Fruit fly (Drosophila melanogaster) whole organism, prepupa: ENCODE measurements around the gene CG1927.

Experiments used
- CG11294 ChIP-seq: fragments of 200-800 bp; sonication (Bioruptor generic); IDR thresholded peaks from 2 replicates; pipeline ENCODE4 v1.3.6; 2022; ENCODE audit warnings: missing biosample characterization, missing genetic modification characterization
- CG11902 ChIP-seq: fragments of 200-800 bp; sonication (Bioruptor generic); optimal IDR thresholded peaks from 3 replicates; lab custom pipeline; 2016; ENCODE audit warnings: missing biosample characterization, missing genetic modification characterization
- CG15336 ChIP-seq: fragments of 200-800 bp; sonication (Bioruptor generic); IDR thresholded peaks from 2 replicates; pipeline ENCODE4 v1.3.6; 2022; ENCODE audit warnings: missing biosample characterization, missing genetic modification characterization
- CG16779 ChIP-seq: fragments of 200-800 bp; sonication (Bioruptor generic); optimal IDR thresholded peaks from 3 replicates; lab custom pipeline; 2017; ENCODE audit warnings: missing biosample characterization, mild to moderate bottlenecking, missing genetic modification characterization
- CG31627 ChIP-seq: fragments of 200-800 bp; sonication (Bioruptor generic); optimal IDR thresholded peaks from 3 replicates; lab custom pipeline; 2016; ENCODE audit warnings: missing biosample characterization, missing genetic modification characterization
- CG32006 ChIP-seq: fragments of 200-800 bp; sonication (Bioruptor generic); optimal IDR thresholded peaks from 3 replicates; lab custom pipeline; 2017; ENCODE audit warnings: missing biosample characterization, mild to moderate bottlenecking, missing genetic modification characterization
- CG34406 ChIP-seq: fragments of 200-800 bp; sonication (Bioruptor generic); optimal IDR thresholded peaks from 3 replicates; lab custom pipeline; 2016; ENCODE audit warnings: missing biosample characterization, missing genetic modification characterization
- CG3919 ChIP-seq: fragments of 200-800 bp; sonication (Bioruptor generic); optimal IDR thresholded peaks from 3 replicates; lab custom pipeline; 2016; ENCODE audit warnings: missing biosample characterization, missing genetic modification characterization
- CG4318 ChIP-seq: fragments of 200-800 bp; sonication (Bioruptor generic); optimal IDR thresholded peaks from 3 replicates; lab custom pipeline; 2017; ENCODE audit warnings: missing biosample characterization, mild to moderate bottlenecking, missing genetic modification characterization
- CG6163 ChIP-seq: fragments of 200-800 bp; sonication (Bioruptor generic); IDR thresholded peaks from 3 replicates; pipeline ENCODE4 v1.3.6; 2022; ENCODE audit warnings: missing biosample characterization, missing genetic modification characterization
- CG6276 ChIP-seq: fragments of 200-800 bp; sonication (Bioruptor generic); optimal IDR thresholded peaks from 2 replicates; lab custom pipeline; 2017; ENCODE audit warnings: missing biosample characterization, mild to moderate bottlenecking, missing genetic modification characterization
- CG6792 ChIP-seq: fragments of 200-800 bp; sonication (Bioruptor generic); optimal IDR thresholded peaks from 3 replicates; lab custom pipeline; 2016; ENCODE audit warnings: missing biosample characterization, missing genetic modification characterization
- CG6808 ChIP-seq: fragments of 200-800 bp; sonication (Bioruptor generic); optimal IDR thresholded peaks from 3 replicates; lab custom pipeline; 2017; ENCODE audit warnings: missing biosample characterization, missing genetic modification characterization, mild to moderate bottlenecking, moderate library complexity, missing genetic modification reagents
- CG6854 ChIP-seq: fragments of 200-800 bp; sonication (Bioruptor generic); optimal IDR thresholded peaks from 2 replicates; lab custom pipeline; 2017; ENCODE audit warnings: missing biosample characterization, mild to moderate bottlenecking, missing genetic modification characterization
- CG7368 ChIP-seq: fragments of 200-800 bp; sonication (Bioruptor generic); optimal IDR thresholded peaks from 3 replicates; lab custom pipeline; 2016; ENCODE audit warnings: missing biosample characterization, missing genetic modification characterization
- CG8119 ChIP-seq: fragments of 200-800 bp; sonication (Bioruptor generic); IDR thresholded peaks from 3 replicates; pipeline ENCODE4 v1.3.6; 2022; ENCODE audit warnings: missing biosample characterization, missing genetic modification characterization
- CG8319 ChIP-seq: fragments of 200-800 bp; sonication (Bioruptor generic); optimal IDR thresholded peaks from 3 replicates; lab custom pipeline; 2016; ENCODE audit warnings: missing biosample characterization, missing genetic modification characterization
- CG9139 ChIP-seq: fragments of 200-800 bp; sonication (Bioruptor generic); optimal IDR thresholded peaks from 3 replicates; lab custom pipeline; 2017; ENCODE audit warnings: missing biosample characterization, mild to moderate bottlenecking, missing genetic modification characterization
- Eip75B ChIP-seq: fragments of 200-800 bp; sonication (Bioruptor generic); optimal IDR thresholded peaks from 3 replicates; lab custom pipeline; 2016; ENCODE audit warnings: missing biosample characterization, missing genetic modification characterization
- Eip78C ChIP-seq: fragments of 200-800 bp; sonication (Bioruptor generic); peaks from one replicate; lab custom pipeline; 2016; ENCODE audit warnings: missing biosample characterization, missing genetic modification characterization
- Eip93F ChIP-seq: fragments of 200-800 bp; sonication (Bioruptor generic); optimal IDR thresholded peaks from 2 replicates; lab custom pipeline; 2016; ENCODE audit warnings: missing biosample characterization, mild to moderate bottlenecking, missing genetic modification characterization
- Ets21C ChIP-seq: fragments of 200-800 bp; sonication (Bioruptor generic); optimal IDR thresholded peaks from 3 replicates; lab custom pipeline; 2016; ENCODE audit warnings: missing biosample characterization, missing genetic modification characterization
- Ets96B ChIP-seq: fragments of 200-800 bp; optimal IDR thresholded peaks from 2 replicates; lab custom pipeline; 2019; ENCODE audit warnings: missing biosample characterization, mild to moderate bottlenecking, missing genetic modification characterization, moderate library complexity
- Hr38 ChIP-seq: sonication (Bioruptor generic); optimal IDR thresholded peaks from 2 replicates; lab custom pipeline; 2016; ENCODE audit warnings: missing biosample characterization, missing genetic modification characterization
- Hr4 ChIP-seq: fragments of 200-800 bp; sonication (Bioruptor generic); optimal IDR thresholded peaks from 3 replicates; lab custom pipeline; 2016; ENCODE audit warnings: missing biosample characterization, missing genetic modification characterization
- Met ChIP-seq: fragments of 200-800 bp; sonication (Bioruptor generic); optimal IDR thresholded peaks from 3 replicates; lab custom pipeline; 2016; ENCODE audit warnings: missing biosample characterization, missing genetic modification characterization
- OdsH ChIP-seq: fragments of 200-800 bp; sonication (Bioruptor generic); optimal IDR thresholded peaks from 3 replicates; lab custom pipeline; 2016; ENCODE audit warnings: missing biosample characterization, missing genetic modification characterization
- Smox ChIP-seq: fragments of 200-800 bp; sonication (Bioruptor generic); optimal IDR thresholded peaks from 3 replicates; lab custom pipeline; 2016; ENCODE audit warnings: missing biosample characterization, missing genetic modification characterization
- Sox102F ChIP-seq: fragments of 200-800 bp; sonication (Bioruptor generic); optimal IDR thresholded peaks from 2 replicates; lab custom pipeline; 2016; ENCODE audit warnings: missing biosample characterization, mild to moderate bottlenecking, missing genetic modification characterization
- Sox14 ChIP-seq: fragments of 200-800 bp; sonication (Bioruptor generic); optimal IDR thresholded peaks from 3 replicates; lab custom pipeline; 2016; ENCODE audit warnings: missing biosample characterization, missing genetic modification characterization
- Sox15 ChIP-seq: fragments of 200-800 bp; sonication (Bioruptor generic); optimal IDR thresholded peaks from 3 replicates; lab custom pipeline; 2016; ENCODE audit warnings: missing biosample characterization, missing genetic modification characterization
- acj6 ChIP-seq: fragments of 200-800 bp; sonication (Bioruptor generic); optimal IDR thresholded peaks from 3 replicates; lab custom pipeline; 2016; ENCODE audit warnings: missing biosample characterization, missing genetic modification characterization
- cyc ChIP-seq: fragments of 200-800 bp; sonication (Bioruptor generic); optimal IDR thresholded peaks from 3 replicates; lab custom pipeline; 2016; ENCODE audit warnings: missing biosample characterization, missing genetic modification characterization
- dac ChIP-seq: fragments of 200-800 bp; sonication (Bioruptor generic); optimal IDR thresholded peaks from 2 replicates; lab custom pipeline; 2017; ENCODE audit warnings: missing biosample characterization, mild to moderate bottlenecking, missing genetic modification characterization
- dsx ChIP-seq: fragments of 200-800 bp; optimal IDR thresholded peaks from 3 replicates; lab custom pipeline; 2019; ENCODE audit warnings: missing biosample characterization, mild to moderate bottlenecking, missing genetic modification characterization, moderate library complexity; ENCODE audit not compliant: poor library complexity, severe bottlenecking
- eg ChIP-seq: fragments of 200-800 bp; sonication (Bioruptor generic); IDR thresholded peaks from 3 replicates; pipeline ENCODE4 v1.3.6; 2022; ENCODE audit warnings: missing biosample characterization, missing genetic modification characterization
- esn ChIP-seq: fragments of 200-800 bp; sonication (Bioruptor generic); optimal IDR thresholded peaks from 2 replicates; lab custom pipeline; 2016; ENCODE audit warnings: missing biosample characterization, mild to moderate bottlenecking, missing genetic modification characterization, moderate library complexity
- fd59A ChIP-seq: fragments of 200-800 bp; sonication (Bioruptor generic); optimal IDR thresholded peaks from 2 replicates; lab custom pipeline; 2017; ENCODE audit warnings: missing biosample characterization, mild to moderate bottlenecking, missing genetic modification characterization, missing genetic modification reagents
- fkh ChIP-seq: fragments of 200-800 bp; sonication (Bioruptor generic); optimal IDR thresholded peaks from 3 replicates; lab custom pipeline; 2017; ENCODE audit warnings: missing biosample characterization, mild to moderate bottlenecking, missing genetic modification characterization, moderate library complexity
- lz ChIP-seq: fragments of 200-800 bp; sonication (Bioruptor generic); optimal IDR thresholded peaks from 3 replicates; lab custom pipeline; 2016; ENCODE audit warnings: missing biosample characterization, missing genetic modification characterization
- net ChIP-seq: fragments of 200-800 bp; sonication (Bioruptor generic); optimal IDR thresholded peaks from 3 replicates; lab custom pipeline; 2016; ENCODE audit warnings: missing biosample characterization, missing genetic modification characterization
- pdm3 ChIP-seq: fragments of 200-800 bp; sonication (Bioruptor generic); optimal IDR thresholded peaks from 3 replicates; lab custom pipeline; 2016; ENCODE audit warnings: missing biosample characterization, missing genetic modification characterization
- spab ChIP-seq: fragments of 200-800 bp; sonication (Bioruptor generic); optimal IDR thresholded peaks from 2 replicates; lab custom pipeline; 2017; ENCODE audit warnings: missing biosample characterization, mild to moderate bottlenecking, missing genetic modification characterization, missing genetic modification reagents
- svp ChIP-seq: fragments of 200-800 bp; sonication (Bioruptor generic); peaks from one replicate; lab custom pipeline; 2016; ENCODE audit warnings: missing biosample characterization, missing genetic modification characterization
- topi ChIP-seq: fragments of 200-800 bp; sonication (Bioruptor generic); optimal IDR thresholded peaks from 3 replicates; lab custom pipeline; 2016; ENCODE audit warnings: missing biosample characterization, missing genetic modification characterization
- vri ChIP-seq: fragments of 200-800 bp; sonication (Bioruptor generic); optimal IDR thresholded peaks from 3 replicates; lab custom pipeline; 2016; ENCODE audit warnings: missing biosample characterization, mild to moderate bottlenecking, missing genetic modification characterization

Gene CG1927

DNA sequence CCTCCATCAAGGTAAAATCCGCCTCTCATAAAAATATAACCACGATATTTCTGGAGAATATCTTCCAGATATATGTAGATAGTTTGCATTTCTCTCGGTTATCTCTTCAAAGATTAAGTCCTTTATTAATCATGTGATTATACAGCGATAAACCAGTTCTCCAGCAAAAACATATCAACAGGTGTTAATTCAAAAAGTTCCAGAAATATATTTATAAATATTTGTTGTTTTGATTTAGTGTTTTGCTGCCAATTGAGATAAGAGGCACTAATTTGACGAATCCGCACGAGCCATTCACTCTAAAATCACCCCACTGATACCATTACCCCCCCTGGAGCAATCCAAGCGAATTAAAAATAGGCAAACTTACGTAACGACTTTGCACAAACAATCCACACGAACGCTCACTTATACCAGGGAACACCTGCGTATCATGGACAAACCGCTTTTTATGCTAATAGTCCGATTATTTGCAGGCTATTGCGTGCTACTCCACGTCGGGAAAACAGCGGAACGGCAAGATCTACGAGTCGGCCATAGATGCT lies 5.2 kb downstream of the CG1927 start:
- peak; percentile 49 for TF ChIP-seq vri (GFP tag; lab: Kevin White, UChicago)
- TF ChIP-seq net (GFP tag; lab: Kevin White, UChicago): no peak

DNA sequence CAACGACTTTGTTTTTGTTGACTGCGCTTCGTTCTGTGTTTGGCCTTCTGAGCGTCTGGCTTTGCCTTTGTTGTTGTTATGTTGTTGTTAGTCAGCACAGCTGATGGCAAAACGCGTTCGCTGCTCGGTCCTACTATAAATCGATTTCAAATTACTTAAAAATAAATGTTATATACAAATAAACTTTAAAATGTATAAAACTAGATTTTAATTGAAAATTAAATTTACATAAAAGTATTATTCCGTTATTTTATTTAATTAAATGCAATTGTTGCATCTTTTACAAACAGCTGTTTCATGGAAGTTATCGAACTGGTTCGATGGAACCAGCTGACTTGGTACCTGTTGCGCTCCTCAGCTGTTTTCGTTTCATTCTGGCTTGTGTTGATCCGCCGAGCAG lies 5.8 kb downstream of the CG1927 start, which contains the start of gene mv:
mv (minus strand) TSS at position 80 of the 400 bp plus-strand sequence.
- TF ChIP-seq net (GFP tag; lab: Kevin White, UChicago) (no peak), Ets21C (no peak), CG31627 (GFP tag; lab: Kevin White, UChicago) (no peak), Eip75B (GFP tag; lab: Kevin White, UChicago) (no peak), fkh (GFP tag; lab: Kevin White, UChicago) (peak; percentile 8), CG11902 (no peak), CG3919 (GFP tag; lab: Kevin White, UChicago) (no peak), Sox102F (GFP tag; lab: Kevin White, UChicago) (no peak), Eip78C (peak; percentile 34), CG15336 (GFP tag; lab: Robert Waterston, UW) (no peak), CG16779 (tag; lab: Kevin White, UChicago) (no peak), Eip93F (peak; percentile 36), CG34406 (GFP tag; lab: Kevin White, UChicago) (no peak)

DNA sequence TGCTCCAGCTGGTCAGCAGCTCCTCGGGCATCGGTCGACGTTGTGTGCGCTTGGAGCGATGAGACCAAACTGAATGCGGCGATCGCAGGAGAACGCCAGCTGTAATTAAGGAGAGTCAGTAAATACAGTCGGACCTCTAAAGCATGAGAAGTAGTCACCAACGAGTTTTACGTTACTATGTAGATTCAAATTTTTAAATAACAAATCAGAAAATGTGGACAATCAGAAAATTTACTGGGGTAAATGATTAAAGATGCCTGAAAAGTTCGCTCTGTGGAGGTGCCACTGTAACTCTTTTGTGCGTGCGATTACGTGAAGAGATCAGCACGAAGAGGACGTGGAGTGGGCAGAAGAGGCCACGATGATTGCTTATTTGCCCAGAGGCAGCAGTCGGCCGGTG lies 6.9 kb downstream of the CG1927 start, which contains the start of gene SCOT:
SCOT (plus strand) TSS at position 180 of the 400 bp plus-strand sequence.
- TF ChIP-seq CG8319 (GFP tag; lab: Kevin White, UChicago) (peak; percentile 69), Ets96B (tag; lab: Kevin White, UChicago) (peak; percentile 93), CG9139 (GFP tag; lab: Kevin White, UChicago) (peak; percentile 77), lz (GFP tag; lab: Kevin White, UChicago) (peak; percentile 90), fkh (GFP tag; lab: Kevin White, UChicago) (no peak), Hr4 (GFP tag; lab: Kevin White, UChicago) (peak; percentile 99), spab (GFP tag; lab: Kevin White, UChicago) (peak; percentile 88), OdsH (peak; percentile 97), Sox15 (GFP tag; lab: Kevin White, UChicago) (peak; percentile 86), CG16779 (tag; lab: Kevin White, UChicago) (peak; percentile 90), CG6276 (GFP tag; lab: Kevin White, UChicago) (peak; percentile 94), CG34406 (GFP tag; lab: Kevin White, UChicago) (peak; percentile 91), esn (GFP tag; lab: Kevin White, UChicago) (peak; percentile 93), CG6792 (GFP tag; lab: Kevin White, UChicago) (peak; percentile 94), Sox102F (GFP tag; lab: Kevin White, UChicago) (peak; percentile 92), CG8119 (peak; percentile 98), svp (peak; percentile 93), acj6 (peak; percentile 97), Smox (GFP tag; lab: Kevin White, UChicago) (peak; percentile 89), pdm3 (GFP tag; lab: Kevin White, UChicago) (peak; percentile 97), Hr38 (peak; percentile 92), Sox14 (GFP tag; lab: Kevin White, UChicago) (peak; percentile 98), net (GFP tag; lab: Kevin White, UChicago) (peak; percentile 95), CG4318 (GFP tag; lab: Kevin White, UChicago) (no peak), Eip93F (peak; percentile 44), fd59A (peak; percentile 91), eg (GFP tag; lab: Robert Waterston, UW) (peak; percentile 98), Ets21C (no peak), CG6163 (peak; percentile 98), CG6808 (GFP tag; lab: Kevin White, UChicago) (peak; percentile 87), CG15336 (GFP tag; lab: Robert Waterston, UW) (peak; percentile 99), CG7368 (GFP tag; lab: Kevin White, UChicago) (peak; percentile 93), CG3919 (GFP tag; lab: Kevin White, UChicago) (peak; percentile 97), CG11294 (GFP tag; lab: Robert Waterston, UW) (peak; percentile 96), dac (GFP tag; lab: Kevin White, UChicago) (peak; percentile 92), CG32006 (GFP tag; lab: Kevin White, UChicago) (peak; percentile 97), CG6854 (GFP tag; lab: Kevin White, UChicago) (no peak), dsx (peak; percentile 87), CG11902 (peak; percentile 88), cyc (GFP tag; lab: Kevin White, UChicago) (peak; percentile 92), topi (GFP tag; lab: Kevin White, UChicago) (peak; percentile 87), Met (peak; percentile 90), Eip78C (no peak)
